Fruit fly (Drosophila melanogaster): Measurements from ENCODE around the gene CG15764.

Gene CG15764

DNA sequence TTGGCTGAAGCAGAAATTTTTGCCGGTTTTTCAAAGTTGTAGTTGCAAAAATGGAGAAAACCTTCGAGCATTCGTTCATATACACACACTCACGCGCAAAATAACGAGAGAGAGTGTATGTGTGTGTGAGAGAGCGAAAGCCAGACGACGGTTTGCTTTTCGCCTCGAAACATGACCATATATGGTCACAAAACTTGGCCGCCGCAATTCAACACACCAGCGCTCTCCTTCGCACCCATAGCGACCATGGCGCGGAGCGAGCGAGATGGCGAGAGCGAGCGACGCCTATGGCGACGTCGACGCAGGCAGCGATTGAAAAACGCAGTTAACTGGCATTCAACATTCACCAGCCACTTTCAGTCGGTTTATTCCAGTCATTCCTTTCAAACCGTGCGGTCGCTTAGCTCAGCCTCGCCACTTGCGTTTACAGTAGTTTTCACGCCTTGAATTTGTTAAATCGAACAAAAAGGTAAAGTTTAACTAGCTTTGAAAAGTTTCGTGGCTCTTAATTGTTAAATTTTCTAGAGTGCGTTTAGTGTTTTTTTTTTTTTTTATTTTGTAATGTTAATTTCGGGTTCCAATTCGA lies 32.8 kb downstream of the CG15764 start (continued):
- no peak for TF ChIP-seq CG9705 (GFP tag; optimal IDR thresholded peaks at IDR 0.05)
- peak; percentile 14 for TF ChIP-seq ey (GFP tag; optimal IDR thresholded peaks at IDR 0.05)

DNA sequence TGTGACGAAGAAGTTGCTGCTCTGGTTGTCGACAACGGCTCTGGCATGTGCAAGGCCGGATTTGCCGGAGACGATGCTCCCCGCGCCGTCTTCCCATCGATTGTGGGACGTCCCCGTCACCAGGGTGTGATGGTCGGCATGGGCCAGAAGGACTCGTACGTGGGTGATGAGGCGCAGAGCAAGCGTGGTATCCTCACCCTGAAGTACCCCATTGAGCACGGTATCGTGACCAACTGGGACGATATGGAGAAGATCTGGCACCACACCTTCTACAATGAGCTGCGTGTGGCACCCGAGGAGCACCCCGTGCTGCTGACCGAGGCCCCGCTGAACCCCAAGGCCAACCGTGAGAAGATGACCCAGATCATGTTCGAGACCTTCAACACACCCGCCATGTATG lies 33.8 kb downstream of the CG15764 start:
- TF ChIP-seq HLH106 (tag; optimal IDR thresholded peaks at IDR 0.05) (no peak), pan (optimal IDR thresholded peaks at IDR 0.05) (no peak), dsf (GFP tag; optimal IDR thresholded peaks at IDR 0.05; ENCODE audit: borderline replicate concordance) (no peak), fru (GFP tag; optimal IDR thresholded peaks at IDR 0.05) (no peak), rgr (GFP tag; optimal IDR thresholded peaks at IDR 0.05) (no peak), Sp1 (GFP tag; optimal IDR thresholded peaks at IDR 0.05) (no peak), OdsH (GFP tag; optimal IDR thresholded peaks at IDR 0.05) (no peak), Rel (GFP tag; optimal IDR thresholded peaks at IDR 0.05) (no peak), Rel (tag; optimal IDR thresholded peaks at IDR 0.05) (peak; percentile 52), Dfd (GFP tag; optimal IDR thresholded peaks at IDR 0.05) (no peak)

DNA sequence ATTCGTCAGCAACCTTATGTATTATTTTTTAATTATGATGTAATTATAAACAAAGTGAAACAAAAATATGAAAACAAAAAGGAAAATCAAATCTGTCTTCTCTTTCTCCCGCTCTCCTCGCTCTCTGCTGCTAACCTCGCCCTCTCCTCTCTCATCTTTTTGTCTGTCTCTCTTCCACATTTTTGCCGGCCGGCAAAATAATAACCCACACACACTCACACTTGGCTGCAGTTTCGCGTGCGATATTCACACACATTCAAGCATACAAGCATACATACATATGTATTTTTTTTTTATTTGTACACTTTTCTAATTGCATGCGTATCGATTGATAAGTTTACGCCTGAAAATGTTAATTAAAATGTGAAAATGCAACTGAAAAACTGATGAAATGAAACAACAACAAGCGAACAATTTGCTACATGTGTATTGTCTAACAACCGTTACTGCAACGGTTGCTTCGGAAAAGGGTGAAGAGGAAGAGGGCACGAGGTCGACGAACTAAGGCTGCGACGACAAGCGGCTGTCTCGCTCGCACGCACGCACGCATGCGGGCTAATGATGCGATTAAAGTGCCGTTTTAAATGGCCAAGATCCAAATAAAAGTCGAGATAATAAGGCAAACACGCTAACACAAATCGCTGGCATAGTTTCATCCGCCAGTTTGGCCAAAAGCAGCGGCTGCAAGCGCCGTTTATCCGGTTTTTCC lies 35.6 kb downstream of the CG15764 start:
- TF ChIP-seq Mio (GFP tag; optimal IDR thresholded peaks at IDR 0.05), result no peak
- TF ChIP-seq dsf (GFP tag; optimal IDR thresholded peaks at IDR 0.05; ENCODE audit: borderline replicate concordance), result no peak
- TF ChIP-seq Hnf4 (GFP tag; optimal IDR thresholded peaks at IDR 0.05), result peak; percentile 48
- TF ChIP-seq fru (GFP tag; optimal IDR thresholded peaks at IDR 0.05), result peak; percentile 23
- peak; percentile 23 for TF ChIP-seq h (GFP tag; optimal IDR thresholded peaks at IDR 0.05)
- no peak for TF ChIP-seq tai (GFP tag; optimal IDR thresholded peaks at IDR 0.05)
- no peak for TF ChIP-seq dmrt93B (GFP tag; optimal IDR thresholded peaks at IDR 0.05)
- no peak for TF ChIP-seq ey (GFP tag; optimal IDR thresholded peaks at IDR 0.05)
- peak in 1 of 2 experiments; percentile 26 for TF ChIP-seq foxo (GFP tag; optimal IDR thresholded peaks at IDR 0.05)
- TF ChIP-seq HLH106 (tag; optimal IDR thresholded peaks at IDR 0.05), result no peak
- TF ChIP-seq br (GFP tag; optimal IDR thresholded peaks at IDR 0.05), result no peak
- no peak for TF ChIP-seq lola (GFP tag; optimal IDR thresholded peaks at IDR 0.05)
- no peak for TF ChIP-seq pan (optimal IDR thresholded peaks at IDR 0.05)
- peak; percentile 70 for TF ChIP-seq Dif (GFP tag; optimal IDR thresholded peaks at IDR 0.05; ENCODE audit: partially characterized antibody)
- TF ChIP-seq Hr83 (GFP tag; optimal IDR thresholded peaks at IDR 0.05; ENCODE audit: poor library complexity, severe bottlenecking), result peak; percentile 37
- no peak for TF ChIP-seq N (GFP tag; optimal IDR thresholded peaks at IDR 0.05)
- peak; percentile 48 for TF ChIP-seq Jra (GFP tag; optimal IDR thresholded peaks at IDR 0.05)
- TF ChIP-seq rgr (GFP tag; optimal IDR thresholded peaks at IDR 0.05), result peak; percentile 6
- peak; percentile 52 for TF ChIP-seq psq (GFP tag; optimal IDR thresholded peaks at IDR 0.05)
- no peak for TF ChIP-seq CrebA (GFP tag; optimal IDR thresholded peaks at IDR 0.05; ENCODE audit: borderline replicate concordance)
- peak; percentile 43 for TF ChIP-seq sage (GFP tag; optimal IDR thresholded peaks at IDR 0.05)
- TF ChIP-seq Hr78 (GFP tag; optimal IDR thresholded peaks at IDR 0.05), result no peak
- TF ChIP-seq woc (GFP tag; optimal IDR thresholded peaks at IDR 0.05), result peak; percentile 37
- no peak for TF ChIP-seq OdsH (GFP tag; optimal IDR thresholded peaks at IDR 0.05)
- TF ChIP-seq Abd-B (GFP tag; optimal IDR thresholded peaks at IDR 0.05), result no peak
- TF ChIP-seq brk (GFP tag; optimal IDR thresholded peaks at IDR 0.05), result peak; percentile 76
- TF ChIP-seq Myc (optimal IDR thresholded peaks at IDR 0.05), result no peak
- TF ChIP-seq CG32264 (GFP tag; optimal IDR thresholded peaks at IDR 0.05), result no peak
- no peak for TF ChIP-seq CG9705 (GFP tag; optimal IDR thresholded peaks at IDR 0.05)
- no peak for TF ChIP-seq Vsx2 (GFP tag; optimal IDR thresholded peaks at IDR 0.05; ENCODE audit: partially characterized antibody)
- no peak for TF ChIP-seq Dfd (GFP tag; optimal IDR thresholded peaks at IDR 0.05)
- no peak for TF ChIP-seq GATAd (GFP tag; optimal IDR thresholded peaks at IDR 0.05)
- TF ChIP-seq jim (GFP tag; optimal IDR thresholded peaks at IDR 0.05), result no peak
- no peak for TF ChIP-seq dl (GFP tag; optimal IDR thresholded peaks at IDR 0.05; ENCODE audit: insufficient read depth in 1 of 2, partially characterized antibody in 2 of 2)
- TF ChIP-seq usp (GFP tag; optimal IDR thresholded peaks at IDR 0.05), result no peak
- TF ChIP-seq sv (GFP tag; optimal IDR thresholded peaks at IDR 0.05), result no peak
- TF ChIP-seq Sp1 (GFP tag; optimal IDR thresholded peaks at IDR 0.05), result no peak
- TF ChIP-seq Rel (GFP tag; optimal IDR thresholded peaks at IDR 0.05), result no peak
- peak; percentile 60 for TF ChIP-seq Rel (tag; optimal IDR thresholded peaks at IDR 0.05)
